Worm (Caenorhabditis elegans) whole organism, late embryonic: ENCODE data around the gene E01G4.5.

Source experiments
- C38D4.7 ChIP-seq: fragments of 200-800 bp; sonication (Bioruptor generic); optimal IDR thresholded peaks from 2 replicates; lab custom pipeline; 2018; ENCODE audit warnings: mild to moderate bottlenecking, missing genetic modification characterization, moderate library complexity, missing compliant biosample characterization
- ama-1 ChIP-seq: fragments of 150-350 bp; optimal IDR thresholded peaks from 2 replicates; lab custom pipeline; 2014
- dve-1 ChIP-seq: sonication (generic microtip); optimal IDR thresholded peaks from 2 replicates; lab custom pipeline; 2017; ENCODE audit warnings: antibody characterized with exemption, mild to moderate bottlenecking, missing genetic modification characterization, missing compliant biosample characterization
- elt-2 ChIP-seq: sonication (generic microtip); optimal IDR thresholded peaks from 2 replicates; lab custom pipeline; 2016; ENCODE audit warnings: missing genetic modification reagents, missing genetic modification characterization, missing compliant biosample characterization
- ets-4 ChIP-seq: sonication (generic microtip); optimal IDR thresholded peaks from 2 replicates; lab custom pipeline; 2016; ENCODE audit warnings: missing genetic modification characterization, missing compliant biosample characterization
- hlh-8 ChIP-seq: sonication (generic microtip); optimal IDR thresholded peaks from 2 replicates; lab custom pipeline; 2016; ENCODE audit warnings: missing genotype, missing genetic modification characterization, missing compliant biosample characterization
- nfya-1 ChIP-seq: sonication (generic microtip); optimal IDR thresholded peaks from 2 replicates; lab custom pipeline; 2017; ENCODE audit warnings: missing genetic modification characterization, mild to moderate bottlenecking, missing compliant biosample characterization, antibody characterized with exemption, moderate library complexity
- npax-4 ChIP-seq: sonication (generic microtip); optimal IDR thresholded peaks from 2 replicates; lab custom pipeline; 2016; ENCODE audit warnings: missing genetic modification characterization, missing compliant biosample characterization
- pha-4 ChIP-seq: fragments of 150-350 bp; optimal IDR thresholded peaks from 2 replicates; lab custom pipeline; 2018; ENCODE audit warnings: missing biosample characterization, missing genetic modification reagents, missing genetic modification characterization
- zip-5 ChIP-seq: sonication (generic microtip); optimal IDR thresholded peaks from 2 replicates; lab custom pipeline; 2016; ENCODE audit warnings: missing genetic modification characterization, missing compliant biosample characterization

DNA sequence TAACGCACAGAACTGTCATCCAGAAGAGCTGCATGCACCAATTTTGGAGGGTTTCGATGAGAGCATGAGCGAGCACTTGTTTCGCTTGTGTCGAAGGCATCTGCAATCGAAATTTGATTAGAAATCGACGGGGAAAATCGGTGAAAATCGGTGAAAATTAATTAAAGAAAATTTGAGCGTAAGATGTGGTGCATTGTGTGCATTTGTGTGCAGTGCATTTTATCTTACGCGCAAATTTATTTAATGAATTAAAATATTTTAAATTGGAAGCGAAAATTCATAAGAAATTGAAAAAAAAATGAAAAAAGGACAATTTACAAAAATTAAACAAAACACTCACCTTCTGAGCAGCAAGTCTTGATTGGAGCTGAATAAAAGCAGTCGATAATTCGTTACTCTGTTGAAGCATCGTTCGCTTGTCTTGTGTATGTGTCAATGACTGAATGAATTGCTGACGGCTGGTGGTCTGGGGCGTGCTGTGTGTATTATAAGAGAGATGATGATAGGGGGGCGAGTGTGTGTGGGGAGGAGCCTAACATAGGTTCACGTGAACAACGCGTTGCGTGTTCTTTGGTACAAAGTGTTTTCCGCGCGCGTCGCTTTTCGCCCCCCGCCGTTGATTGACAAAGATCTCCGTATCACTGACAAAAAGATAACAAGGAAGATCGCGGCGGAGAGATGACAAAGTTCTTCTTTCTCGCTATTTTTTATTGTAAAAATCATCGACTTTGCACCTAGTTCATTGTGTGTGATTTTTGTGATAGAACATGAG, 10.4 kb upstream of the E01G4.5 start:
- TF ChIP-seq zip-5 (no peak), elt-2 (tag; lab: Kevin White, UChicago) (peak; percentile 77), ets-4 (tag; lab: Kevin White, UChicago) (no peak), ama-1 (peak; percentile 81), dve-1 (tag; lab: Kevin White, UChicago) (no peak), pha-4 (tag; lab: Kevin White, UChicago) (no peak), hlh-8 (no peak), C38D4.7 (GFP tag; lab: Kevin White, UChicago) (no peak), npax-4 (tag; lab: Kevin White, UChicago) (no peak), nfya-1 (tag; lab: Kevin White, UChicago) (peak; percentile 61)
